Worm (Caenorhabditis elegans) whole organism, early embryonic: ENCODE measurements around the gene cnc-6.

ENCODE experiments used
- B0310.2 ChIP-seq: sonication (generic microtip); optimal IDR thresholded peaks from 2 replicates; lab custom pipeline; 2016; ENCODE audit warnings: mild to moderate bottlenecking, missing genetic modification characterization, missing compliant biosample characterization
- F13C5.2 ChIP-seq: sonication (generic microtip); optimal IDR thresholded peaks from 2 replicates; lab custom pipeline; 2017; ENCODE audit warnings: mild to moderate bottlenecking, missing genetic modification characterization, inconsistent platforms, missing compliant biosample characterization
- aly-1 ChIP-seq: sonication (generic microtip); optimal IDR thresholded peaks from 2 replicates; lab custom pipeline; 2016; ENCODE audit warnings: missing genetic modification characterization, missing compliant biosample characterization
- ama-1 ChIP-seq: fragments of 150-350 bp; optimal IDR thresholded peaks from 2 replicates; lab custom pipeline; 2014
- ceh-13 ChIP-seq: fragments of 200-800 bp; sonication (Bioruptor generic); optimal IDR thresholded peaks from 2 replicates; lab custom pipeline; 2018; ENCODE audit warnings: mild to moderate bottlenecking, missing genetic modification characterization, missing compliant biosample characterization
- flt-1 ChIP-seq: fragments of 200-800 bp; sonication (Bioruptor generic); IDR thresholded peaks from 2 replicates; pipeline ENCODE4 v1.3.6; 2022; ENCODE audit warnings: missing genetic modification characterization, missing compliant biosample characterization
- hmbx-1 ChIP-seq: sonication (generic microtip); optimal IDR thresholded peaks from 2 replicates; lab custom pipeline; 2016; ENCODE audit warnings: mild to moderate bottlenecking, missing genetic modification characterization, missing compliant biosample characterization

DNA sequence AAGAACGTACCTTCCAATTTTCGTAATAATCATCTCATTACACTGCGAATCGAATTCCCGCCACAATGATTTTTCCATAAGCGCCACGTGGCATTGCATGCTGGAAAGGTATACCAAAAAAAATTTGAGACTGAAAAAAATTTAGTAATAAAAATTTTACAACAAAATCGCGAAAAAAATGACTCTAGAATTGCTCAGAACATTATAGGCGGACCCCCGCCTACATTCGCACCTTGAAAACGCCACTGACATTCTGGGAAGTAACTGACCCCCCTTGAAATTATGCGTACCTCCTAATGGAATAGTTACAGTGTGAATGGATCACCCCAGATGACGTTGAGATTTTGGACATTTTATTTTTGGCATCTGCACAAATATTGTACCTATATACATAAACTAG, 6.7 kb downstream of the cnc-6 start, which contains the start of gene tbx-43:
- TF ChIP-seq B0310.2 (no peak), F13C5.2 (tag; lab: Kevin White, UChicago) (no peak), ama-1 (lab: Kevin White, UChicago) (no peak), aly-1 (tag; lab: Kevin White, UChicago) (no peak), hmbx-1 (tag; lab: Kevin White, UChicago) (no peak), ceh-13 (no peak), flt-1 (GFP tag; lab: Robert Waterston, UW) (no peak)
